Worm (Caenorhabditis elegans) whole organism, L4/young adult: Measurements from ENCODE around the gene T28C6.10.

Experiments
- W03F9.2 ChIP-seq: fragments of 150-350 bp; optimal IDR thresholded peaks from 2 replicates; lab custom pipeline; 2014; ENCODE audit warnings: missing biosample characterization, missing genetic modification characterization
- dao-5 ChIP-seq: sonication (generic microtip); optimal IDR thresholded peaks from 2 replicates; lab custom pipeline; 2016; ENCODE audit warnings: missing genotype, missing genetic modification characterization, moderate library complexity, missing compliant biosample characterization

DNA sequence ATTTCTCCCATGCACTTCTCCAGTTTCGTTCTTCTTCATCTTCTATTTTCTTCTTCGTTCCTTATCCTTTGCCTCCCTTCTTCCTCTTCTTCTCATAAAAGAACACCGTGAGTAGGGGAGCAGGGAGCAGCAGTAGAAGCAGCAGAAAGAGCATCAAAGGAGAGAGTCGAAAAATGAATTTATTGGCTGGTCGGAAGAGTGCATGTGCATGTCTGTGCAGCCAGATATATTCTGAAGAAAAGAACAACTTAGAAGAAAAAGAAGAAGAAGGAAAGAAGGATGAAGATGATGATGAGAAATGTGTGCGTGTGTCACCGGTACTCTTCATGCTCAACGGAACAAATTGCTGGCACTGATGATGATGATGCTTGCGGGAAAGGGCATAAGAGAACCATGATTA, 21.5 kb upstream of the T28C6.10 start:
- TF ChIP-seq W03F9.2 (tag; lab: Kevin White, UChicago) (no peak), dao-5 (no peak)
